Worm (Caenorhabditis elegans) whole organism, mixed stage, embryonic: ENCODE measurements around the gene C16C8.26.

Experiments used
- bed-3 ChIP-seq: fragments of 200-800 bp; sonication (Bioruptor generic); optimal IDR thresholded peaks from 3 replicates; lab custom pipeline; 2018; ENCODE audit warnings: mild to moderate bottlenecking, missing genetic modification characterization, moderate library complexity, missing compliant biosample characterization
- blmp-1 ChIP-seq: fragments of 150-350 bp; optimal IDR thresholded peaks from 2 replicates; lab custom pipeline; 2014; ENCODE audit warnings: missing biosample characterization, missing genetic modification characterization
- nhr-28 ChIP-seq: fragments of 150-350 bp; optimal IDR thresholded peaks from 2 replicates; lab custom pipeline; 2014; ENCODE audit warnings: missing biosample characterization, missing genetic modification characterization
- nhr-76 ChIP-seq: sonication (generic microtip); optimal IDR thresholded peaks from 2 replicates; lab custom pipeline; 2017; ENCODE audit warnings: missing biosample characterization, missing genetic modification characterization
- unc-62 ChIP-seq: fragments of 150-350 bp; optimal IDR thresholded peaks from 2 replicates; lab custom pipeline; 2014; ENCODE audit warnings: missing biosample characterization, missing genetic modification reagents, missing genetic modification characterization

- TF ChIP-seq nhr-76 (tag; lab: Kevin White, UChicago) (no peak), nhr-28 (tag; lab: Kevin White, UChicago) (no peak), bed-3 (no peak), blmp-1 (tag; lab: Kevin White, UChicago) (no peak), unc-62 (GFP tag; lab: Kevin White, UChicago) (no peak)
These were observed at the start of gene C16C8.26, which contains the start of gene C16C8.19 for ce11 chrII:3458209-3458608.
